Worm (Caenorhabditis elegans): Measurements from ENCODE around the gene clh-3.

DNA sequence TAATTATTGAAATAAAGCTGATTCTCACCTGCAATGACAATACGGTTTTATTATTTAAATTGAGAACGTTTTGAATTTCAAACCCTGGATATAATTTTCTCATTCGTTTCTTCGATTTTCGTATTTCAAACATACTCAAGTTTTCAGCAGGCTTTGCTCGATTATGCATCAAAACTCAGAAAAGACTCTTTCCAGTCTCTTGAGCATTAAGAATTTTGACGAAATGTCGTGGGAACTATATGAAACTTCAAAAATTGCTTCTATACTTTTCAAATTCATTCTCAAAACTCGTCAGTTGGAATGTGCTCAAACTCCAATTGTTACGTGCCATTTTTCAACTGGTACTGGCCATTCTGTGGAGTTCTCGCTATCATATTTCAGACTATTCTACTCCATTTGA is 20.3 kb downstream of the clh-3 start, which contains the start of gene srd-59:
- TF ChIP-seq flt-1 (GFP tag; IDR thresholded peaks at IDR 0.05) (no peak), med-1 (GFP tag; optimal IDR thresholded peaks at IDR 0.05; ENCODE audit: insufficient read depth) (no peak), klf-2 (GFP tag; conservative IDR thresholded peaks at IDR 0.05) (no peak), tab-1 (GFP tag; IDR thresholded peaks at IDR 0.05) (no peak), ztf-23 (GFP tag; IDR thresholded peaks at IDR 0.05) (no peak), ref-1 (GFP tag; conservative IDR thresholded peaks at IDR 0.05) (no peak), cog-1 (tag; optimal IDR thresholded peaks at IDR 0.05) (no peak), ztf-29 (GFP tag; IDR thresholded peaks at IDR 0.05) (no peak)

All from whole organism, midembryonic.